Fruit fly (Drosophila melanogaster): ENCODE data around the gene Rrp40.

Gene Rrp40

dm6 chr2L:1727826-1728619, 509 bp upstream of the Rrp40 start (continued):
- peak; percentile 71 for TF ChIP-seq CG17186 (GFP tag; optimal IDR thresholded peaks at IDR 0.05)
- peak; percentile 99 for TF ChIP-seq PHDP (tag; optimal IDR thresholded peaks at IDR 0.05)
- TF ChIP-seq NfI (GFP tag; optimal IDR thresholded peaks at IDR 0.05), result peak; percentile 99
- TF ChIP-seq CG30020 (tag; optimal IDR thresholded peaks at IDR 0.05), result peak; percentile 88
- TF ChIP-seq CG4854 (GFP tag; optimal IDR thresholded peaks at IDR 0.05), result peak; percentile 92
- peak; percentile 89 for TF ChIP-seq CG43689 (GFP tag; IDR thresholded peaks at IDR 0.05)
- TF ChIP-seq CG12299 (tag; optimal IDR thresholded peaks at IDR 0.05), result peak; percentile 99
- peak; percentile 69; the same call in 2 of the 3 replicates for TF ChIP-seq CG2199 (GFP tag; IDR thresholded peaks at IDR 0.05)
- TF ChIP-seq fru (optimal IDR thresholded peaks at IDR 0.05), result no peak
- peak; percentile 97 for TF ChIP-seq dmrt99B (tag; optimal IDR thresholded peaks at IDR 0.05)
- peak; percentile 94 for TF ChIP-seq wdn (GFP tag; IDR thresholded peaks at IDR 0.05)
- TF ChIP-seq Sox102F (GFP tag; optimal IDR thresholded peaks at IDR 0.05), result peak; percentile 97
- TF ChIP-seq CG14965 (GFP tag; optimal IDR thresholded peaks at IDR 0.05; ENCODE audit: borderline replicate concordance), result no peak
- TF ChIP-seq tll (GFP tag; optimal IDR thresholded peaks at IDR 0.05), result peak in 1 of 2 experiments; percentile 40
- TF ChIP-seq CG3838 (GFP tag; optimal IDR thresholded peaks at IDR 0.05), result peak; percentile 82
- peak; percentile 88 for TF ChIP-seq Hey (tag; optimal IDR thresholded peaks at IDR 0.05)
- peak; percentile 91 for TF ChIP-seq ro (GFP tag; IDR thresholded peaks at IDR 0.05)
- TF ChIP-seq chn (GFP tag; optimal IDR thresholded peaks at IDR 0.05), result peak; percentile 82
- peak; percentile 74 for TF ChIP-seq Ravus (GFP tag; IDR thresholded peaks at IDR 0.05)
- TF ChIP-seq CG9727 (GFP tag; optimal IDR thresholded peaks at IDR 0.05), result peak; percentile 98
- TF ChIP-seq lilli (GFP tag; optimal IDR thresholded peaks at IDR 0.05), result peak; percentile 97
- TF ChIP-seq Ptx1 (GFP tag; IDR thresholded peaks at IDR 0.05), result peak; percentile 98
- peak; percentile 96 for TF ChIP-seq Oaz (GFP tag; IDR thresholded peaks at IDR 0.05)
- peak; percentile 83 for TF ChIP-seq CG31388 (GFP tag; optimal IDR thresholded peaks at IDR 0.05)
- TF ChIP-seq CG18764 (GFP tag; optimal IDR thresholded peaks at IDR 0.05), result peak; percentile 86
- peak; percentile 72; the same call in 1 of the 2 replicates for TF ChIP-seq amos (GFP tag; IDR thresholded peaks at IDR 0.05; ENCODE audit: partially characterized antibody)
- peak; percentile 88 for TF ChIP-seq Deaf1 (tag; optimal IDR thresholded peaks at IDR 0.05)
- peak; percentile 90 for TF ChIP-seq ssp (GFP tag; IDR thresholded peaks at IDR 0.05)
- TF ChIP-seq CG12236 (GFP tag; optimal IDR thresholded peaks at IDR 0.05), result peak; percentile 69
- TF ChIP-seq CG7556 (GFP tag; optimal IDR thresholded peaks at IDR 0.05), result peak; percentile 99
- TF ChIP-seq gt (GFP tag; IDR thresholded peaks at IDR 0.05), result peak; percentile 83; the same call in 1 of the 2 replicates
- peak; percentile 81 for TF ChIP-seq CG1647 (GFP tag; optimal IDR thresholded peaks at IDR 0.05)
- peak; percentile 86 for TF ChIP-seq pum (GFP tag; optimal IDR thresholded peaks at IDR 0.05)
- TF ChIP-seq CG1602 (GFP tag; optimal IDR thresholded peaks at IDR 0.05), result peak; percentile 93
- 0 out of 3 replicates have a peak, but pooled peaks have one; percentile 42 for TF ChIP-seq z (GFP tag; IDR thresholded peaks at IDR 0.05)
- TF ChIP-seq NC2β (GFP tag; optimal IDR thresholded peaks at IDR 0.05), result peak; percentile 49
- peak; percentile 78 for TF ChIP-seq nerfin-2 (GFP tag; IDR thresholded peaks at IDR 0.05; ENCODE audit: partially characterized antibody)
- TF ChIP-seq CG7987 (GFP tag; optimal IDR thresholded peaks at IDR 0.05), result peak; percentile 62
- TF ChIP-seq HLHmδ (GFP tag; optimal IDR thresholded peaks at IDR 0.05), result no peak
- peak in 1 of 2 experiments; percentile 98 for TF ChIP-seq eve (GFP tag; optimal IDR thresholded peaks at IDR 0.05)
- peak; percentile 88 for TF ChIP-seq CG2129 (GFP tag; IDR thresholded peaks at IDR 0.05; ENCODE audit: partially characterized antibody)
- TF ChIP-seq Mrtf (GFP tag; IDR thresholded peaks at IDR 0.05), result peak; percentile 96
- TF ChIP-seq CG13287 (GFP tag; IDR thresholded peaks at IDR 0.05; ENCODE audit: partially characterized antibody), result peak; percentile 98
- peak; percentile 94; the same call in 2 of the 3 replicates for TF ChIP-seq otp (GFP tag; IDR thresholded peaks at IDR 0.05)
- TF ChIP-seq luna (GFP tag; optimal IDR thresholded peaks at IDR 0.05), result peak; percentile 38
- TF ChIP-seq br (optimal IDR thresholded peaks at IDR 0.05), result no peak
- peak; percentile 81 for TF ChIP-seq Atf3 (GFP tag; optimal IDR thresholded peaks at IDR 0.05)
- peak; percentile 92 for TF ChIP-seq onecut (GFP tag; IDR thresholded peaks at IDR 0.05)
- TF ChIP-seq E2f1 (GFP tag; IDR thresholded peaks at IDR 0.05), result peak; percentile 95

Measured in whole organism, embryonic.